Worm (Caenorhabditis elegans): ENCODE results near the gene sad-1.

The sad-1 gene

DNA sequence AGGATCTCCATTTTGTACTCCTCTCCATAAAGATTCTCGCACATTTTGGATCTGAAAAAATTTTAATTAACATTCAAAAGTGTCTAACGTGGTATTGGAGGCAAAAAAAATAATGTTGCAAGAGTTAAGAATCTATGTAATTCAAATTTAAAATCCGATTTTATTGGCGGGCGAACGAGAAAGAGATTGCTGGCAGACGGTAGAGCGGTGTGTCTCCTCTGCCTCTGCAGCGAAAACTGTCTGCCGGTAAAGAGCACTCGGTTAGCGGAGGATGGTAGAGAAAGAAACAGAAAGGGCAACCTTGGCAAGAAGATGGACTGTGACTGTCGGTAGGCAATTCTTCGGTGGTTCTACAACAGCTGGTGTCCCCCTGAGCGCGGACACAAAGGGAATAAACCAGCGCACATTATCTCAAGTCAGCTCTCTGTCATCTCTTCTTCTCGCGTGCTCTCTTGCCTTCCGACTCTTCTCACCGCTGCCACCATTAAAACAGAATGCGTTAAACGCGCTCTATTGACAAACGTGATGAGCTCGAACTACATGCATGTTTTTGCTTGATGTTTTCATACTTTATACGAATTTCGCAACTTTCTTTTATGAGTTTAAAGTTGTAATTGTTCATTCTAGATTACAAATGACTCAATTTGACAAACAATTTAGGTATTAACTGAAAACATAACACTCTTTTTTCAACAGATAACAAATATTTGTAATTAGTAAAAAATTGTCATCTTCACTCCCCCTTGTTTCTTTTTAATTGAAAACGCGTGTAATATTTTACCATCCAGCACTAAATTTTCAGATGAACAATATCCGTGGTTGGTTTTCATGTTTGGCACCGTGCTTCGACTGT, 18.6 kb upstream of the sad-1 start, which contains the start of the genes cdk-4 and F18H3.1 (continued):
- TF ChIP-seq ztf-11 (tag; optimal IDR thresholded peaks at IDR 0.05) (peak in 1 of 2 experiments; percentile 41), dsc-1 (tag; optimal IDR thresholded peaks at IDR 0.05) (peak; percentile 17), C16A3.4 (tag; optimal IDR thresholded peaks at IDR 0.05) (peak; percentile 21), mep-1 (tag; optimal IDR thresholded peaks at IDR 0.05) (peak; percentile 34), skn-1 (tag; optimal IDR thresholded peaks at IDR 0.05) (peak; percentile 51), jun-1 (tag; optimal IDR thresholded peaks at IDR 0.05) (peak; percentile 38), alr-1 (tag; optimal IDR thresholded peaks at IDR 0.05; ENCODE audit: borderline replicate concordance) (no peak), dpl-1 (GFP tag; optimal IDR thresholded peaks at IDR 0.05) (peak in 1 of 3 experiments; percentile 9), fkh-8 (tag; optimal IDR thresholded peaks at IDR 0.05) (peak; percentile 34), fos-1 (tag; optimal IDR thresholded peaks at IDR 0.05) (no peak), nhr-20 (tag; optimal IDR thresholded peaks at IDR 0.05) (peak; percentile 26), xbp-1 (tag; optimal IDR thresholded peaks at IDR 0.05) (peak; percentile 31), pax-3 (tag; optimal IDR thresholded peaks at IDR 0.05) (no peak), lin-35 (GFP tag; optimal IDR thresholded peaks at IDR 0.05) (peak; percentile 23 to 33), isw-1 (GFP tag; IDR thresholded peaks at IDR 0.05) (peak; percentile 2; the same call in 1 of the 2 replicates), lir-3 (tag; optimal IDR thresholded peaks at IDR 0.05; ENCODE audit: poor library complexity) (no peak), nhr-12 (tag; optimal IDR thresholded peaks at IDR 0.05) (no peak), elt-3 (tag; optimal IDR thresholded peaks at IDR 0.05) (no peak), nhr-77 (tag; optimal IDR thresholded peaks at IDR 0.05) (peak; percentile 11), mab-9 (GFP tag; IDR thresholded peaks at IDR 0.05) (0 out of 2 replicates have a peak, but pooled peaks have one; percentile 11), hlh-4 (tag; optimal IDR thresholded peaks at IDR 0.05) (no peak), ceh-82 (tag; optimal IDR thresholded peaks at IDR 0.05) (peak in 1 of 3 experiments; percentile 52), elt-2 (tag; optimal IDR thresholded peaks at IDR 0.05) (peak; percentile 5), blmp-1 (tag; optimal IDR thresholded peaks at IDR 0.05) (peak; percentile 10), nhr-85 (tag) (peak; percentile 79), snu-23 (GFP tag; optimal IDR thresholded peaks at IDR 0.05) (peak; percentile 45), nhr-84 (tag; optimal IDR thresholded peaks at IDR 0.05) (no peak), egl-27 (tag; optimal IDR thresholded peaks at IDR 0.05) (peak in 1 of 2 experiments; percentile 48), nhr-90 (tag; optimal IDR thresholded peaks at IDR 0.05; ENCODE audit: poor library complexity) (peak; percentile 9), nhr-47 (tag; optimal IDR thresholded peaks at IDR 0.05) (peak; percentile 30), aly-2 (tag; optimal IDR thresholded peaks at IDR 0.05) (no peak), snpc-4 (tag; optimal IDR thresholded peaks at IDR 0.05) (peak; percentile 14), swsn-7 (tag; optimal IDR thresholded peaks at IDR 0.05) (no peak), grh-1 (GFP tag; IDR thresholded peaks at IDR 0.05) (peak; percentile 39; the same call in 1 of the 2 replicates), lin-39 (tag; optimal IDR thresholded peaks at IDR 0.05) (no peak), ceh-63 (GFP tag; optimal IDR thresholded peaks at IDR 0.05) (no peak), aha-1 (tag; optimal IDR thresholded peaks at IDR 0.05) (no peak)

DNA sequence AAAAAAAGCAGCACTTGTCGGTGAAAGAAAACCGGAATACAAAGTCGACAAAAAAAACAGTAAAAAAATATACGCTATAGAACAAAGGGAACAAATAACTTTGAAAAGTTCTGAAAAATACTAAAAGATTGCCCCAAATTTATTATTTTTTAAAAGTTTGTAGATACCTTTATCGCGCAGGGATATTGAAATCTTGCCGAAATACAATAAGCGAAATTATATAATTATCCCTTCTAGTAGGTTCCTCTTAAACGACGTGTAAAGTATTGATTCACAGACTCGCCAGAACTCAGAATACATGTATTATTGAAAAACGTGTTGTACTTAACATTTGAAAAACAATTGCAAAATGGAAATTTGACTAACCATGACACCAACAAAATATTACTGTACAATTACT, 13.9 kb upstream of the sad-1 start:
- peak; percentile 44 to 83 for TF ChIP-seq lin-35 (GFP tag; optimal IDR thresholded peaks at IDR 0.05)
- TF ChIP-seq lin-14 (GFP tag; optimal IDR thresholded peaks at IDR 0.05), result peak; percentile 88
- TF ChIP-seq swsn-7 (tag; optimal IDR thresholded peaks at IDR 0.05), result peak; percentile 89
- TF ChIP-seq fkh-4 (tag; optimal IDR thresholded peaks at IDR 0.05; ENCODE audit: borderline replicate concordance), result peak; percentile 72
- no peak for TF ChIP-seq unc-62 (GFP tag; optimal IDR thresholded peaks at IDR 0.05)
- TF ChIP-seq ces-1 (GFP tag; optimal IDR thresholded peaks at IDR 0.05), result no peak
- TF ChIP-seq nhr-76 (tag; optimal IDR thresholded peaks at IDR 0.05), result no peak
- TF ChIP-seq nhr-20 (tag; optimal IDR thresholded peaks at IDR 0.05), result peak; percentile 91
- peak; percentile 79 for TF ChIP-seq elt-2 (tag; optimal IDR thresholded peaks at IDR 0.05)
- TF ChIP-seq mdl-1 (tag; optimal IDR thresholded peaks at IDR 0.05), result peak in 1 of 2 experiments; percentile 27
- no peak for TF ChIP-seq ets-5 (GFP tag; IDR thresholded peaks at IDR 0.05)
- peak; percentile 77 for TF ChIP-seq lin-13 (GFP tag; optimal IDR thresholded peaks at IDR 0.05)
- TF ChIP-seq nhr-19 (GFP tag; conservative IDR thresholded peaks at IDR 0.05), result peak; percentile 94
- peak; percentile 79 for TF ChIP-seq nhr-237 (tag; optimal IDR thresholded peaks at IDR 0.05)
- TF ChIP-seq fkh-10 (GFP tag; optimal IDR thresholded peaks at IDR 0.05), result peak; percentile 95
- TF ChIP-seq sptf-1 (tag; optimal IDR thresholded peaks at IDR 0.05), result no peak
- TF ChIP-seq xbp-1 (tag; optimal IDR thresholded peaks at IDR 0.05), result peak; percentile 89
- TF ChIP-seq vab-15 (tag; optimal IDR thresholded peaks at IDR 0.05), result no peak
- TF ChIP-seq unc-30 (tag; optimal IDR thresholded peaks at IDR 0.05), result no peak
